Fruit fly (Drosophila melanogaster) whole organism, embryonic: ENCODE measurements around the gene ph-d.

Experiments used
- Bgb ChIP-seq: fragments of 200-800 bp; sonication (Bioruptor generic); IDR thresholded peaks from 2 replicates; pipeline ENCODE4 v1.3.6; 2022; ENCODE audit warnings: missing biosample characterization, missing genetic modification characterization; ENCODE audit not compliant: partially characterized antibody
- CG12391 ChIP-seq: fragments of 200-800 bp; sonication (Bioruptor generic); optimal IDR thresholded peaks from 3 replicates; lab custom pipeline; 2018; ENCODE audit warnings: missing biosample characterization, mild to moderate bottlenecking, missing genetic modification characterization, moderate library complexity
- CG12659 ChIP-seq: fragments of 200-800 bp; sonication (Bioruptor generic); optimal IDR thresholded peaks from 3 replicates; lab custom pipeline; 2017; ENCODE audit warnings: mild to moderate bottlenecking, missing biosample characterization, missing genetic modification reagents, missing genetic modification characterization
- CG14014 ChIP-seq: fragments of 200-800 bp; sonication (Bioruptor generic); IDR thresholded peaks from 2 replicates; pipeline ENCODE4 v1.3.6; 2022; ENCODE audit warnings: missing biosample characterization, missing genetic modification characterization
- CG14860 ChIP-seq: fragments of 200-800 bp; sonication (Bioruptor generic); IDR thresholded peaks from 3 replicates; pipeline ENCODE4 v1.3.6; 2022; ENCODE audit warnings: missing biosample characterization, missing genetic modification characterization; ENCODE audit not compliant: partially characterized antibody
- CG1529 ChIP-seq: fragments of 200-800 bp; sonication (Bioruptor generic); optimal IDR thresholded peaks from 3 replicates; lab custom pipeline; 2018; ENCODE audit warnings: missing biosample characterization, missing genetic modification characterization
- CG1647 ChIP-seq: fragments of 200-800 bp; sonication (Bioruptor generic); optimal IDR thresholded peaks from 3 replicates; lab custom pipeline; 2016; ENCODE audit warnings: missing biosample characterization, missing genetic modification characterization
- CG1832 ChIP-seq: fragments of 200-800 bp; sonication (Bioruptor generic); optimal IDR thresholded peaks from 2 replicates; lab custom pipeline; 2017; ENCODE audit warnings: missing biosample characterization, mild to moderate bottlenecking, missing genetic modification characterization, inconsistent platforms
- CG18476 ChIP-seq: fragments of 200-800 bp; sonication (Bioruptor generic); optimal IDR thresholded peaks from 2 replicates; lab custom pipeline; 2016; ENCODE audit warnings: missing biosample characterization, mild to moderate bottlenecking, missing genetic modification characterization
- CG18619 ChIP-seq: fragments of 200-800 bp; sonication (Bioruptor generic); optimal IDR thresholded peaks from 3 replicates; lab custom pipeline; 2017; ENCODE audit warnings: missing biosample characterization, mild to moderate bottlenecking, missing genetic modification characterization
- CG2202 ChIP-seq: fragments of 200-800 bp; sonication (Bioruptor generic); optimal IDR thresholded peaks from 2 replicates; lab custom pipeline; 2018; ENCODE audit warnings: missing biosample characterization, mild to moderate bottlenecking, missing genetic modification characterization
- CG3407 ChIP-seq: fragments of 200-800 bp; sonication (Bioruptor generic); optimal IDR thresholded peaks from 2 replicates; lab custom pipeline; 2018; ENCODE audit warnings: missing biosample characterization, mild to moderate bottlenecking, missing genetic modification characterization
- CG43689 ChIP-seq: fragments of 200-800 bp; sonication (Bioruptor generic); IDR thresholded peaks from 2 replicates; pipeline ENCODE4 v1.3.6; 2022; ENCODE audit warnings: missing biosample characterization, missing genetic modification characterization
- CG6683 ChIP-seq: fragments of 200-800 bp; sonication (Bioruptor generic); optimal IDR thresholded peaks from 2 replicates; lab custom pipeline; 2017; ENCODE audit warnings: missing biosample characterization, mild to moderate bottlenecking, missing genetic modification characterization, missing genetic modification reagents
- CG7745 ChIP-seq: fragments of 200-800 bp; sonication (Bioruptor generic); optimal IDR thresholded peaks from 2 replicates; lab custom pipeline; 2018; ENCODE audit warnings: missing biosample characterization, mild to moderate bottlenecking, missing genetic modification characterization, moderate library complexity
- CG8089 ChIP-seq: fragments of 200-800 bp; sonication (Bioruptor generic); optimal IDR thresholded peaks from 3 replicates; lab custom pipeline; 2016; ENCODE audit warnings: missing biosample characterization, missing genetic modification characterization
- CG9817 ChIP-seq: fragments of 200-800 bp; sonication (Bioruptor generic); optimal IDR thresholded peaks from 2 replicates; lab custom pipeline; 2018; ENCODE audit warnings: missing biosample characterization, mild to moderate bottlenecking, missing genetic modification characterization, moderate library complexity
- CG9932 ChIP-seq: fragments of 200-800 bp; sonication (Bioruptor generic); IDR thresholded peaks from 2 replicates; pipeline ENCODE4 v1.3.6; 2022; ENCODE audit warnings: missing biosample characterization, missing genetic modification characterization
- Doc2 ChIP-seq: fragments of 200-800 bp; sonication (Bioruptor generic); IDR thresholded peaks from 2 replicates; pipeline ENCODE4 v1.3.6; 2022; ENCODE audit warnings: missing biosample characterization, missing genetic modification characterization
- Fer1 ChIP-seq: fragments of 200-800 bp; sonication (Bioruptor generic); optimal IDR thresholded peaks from 2 replicates; lab custom pipeline; 2017; ENCODE audit warnings: missing biosample characterization, mild to moderate bottlenecking, missing genetic modification characterization
- Fer2 ChIP-seq: fragments of 200-800 bp; sonication (Bioruptor generic); optimal IDR thresholded peaks from 2 replicates; lab custom pipeline; 2018; ENCODE audit warnings: missing biosample characterization, mild to moderate bottlenecking, missing genetic modification characterization, moderate library complexity
- H15 ChIP-seq: fragments of 200-800 bp; sonication (Bioruptor generic); IDR thresholded peaks from 3 replicates; pipeline ENCODE4 v1.3.6; 2022; ENCODE audit warnings: missing biosample characterization, missing genetic modification characterization
- HLH4C ChIP-seq: fragments of 200-800 bp; sonication (Bioruptor generic); IDR thresholded peaks from 3 replicates; pipeline ENCODE4 v1.3.6; 2022; ENCODE audit warnings: missing biosample characterization, missing genetic modification characterization; ENCODE audit not compliant: partially characterized antibody
- HmgD ChIP-seq: fragments of 200-800 bp; sonication (Bioruptor generic); optimal IDR thresholded peaks from 3 replicates; lab custom pipeline; 2016; ENCODE audit warnings: missing biosample characterization, missing genetic modification characterization
- Hmx ChIP-seq: fragments of 200-800 bp; sonication (Bioruptor generic); optimal IDR thresholded peaks from 2 replicates; lab custom pipeline; 2016; ENCODE audit warnings: missing biosample characterization, missing genetic modification characterization
- Max ChIP-seq: fragments of 200-800 bp; sonication (Bioruptor generic); optimal IDR thresholded peaks from 2 replicates; lab custom pipeline; 2016; ENCODE audit warnings: missing biosample characterization, mild to moderate bottlenecking, missing genetic modification characterization
- Nf-YB ChIP-seq: fragments of 200-800 bp; sonication (Bioruptor generic); optimal IDR thresholded peaks from 3 replicates; lab custom pipeline; 2019; ENCODE audit warnings: missing biosample characterization, mild to moderate bottlenecking, missing genetic modification characterization, moderate library complexity
- Rfx ChIP-seq: fragments of 200-800 bp; sonication (Bioruptor generic); IDR thresholded peaks from 2 replicates; pipeline ENCODE4 v1.3.6; 2022; ENCODE audit warnings: missing biosample characterization, missing genetic modification characterization
- Spps ChIP-seq: fragments of 200-800 bp; sonication (Bioruptor generic); optimal IDR thresholded peaks from 2 replicates; lab custom pipeline; 2018; ENCODE audit warnings: missing biosample characterization, mild to moderate bottlenecking, missing genetic modification characterization
- aop ChIP-seq: fragments of 200-800 bp; sonication (Bioruptor generic); IDR thresholded peaks from 2 replicates; pipeline ENCODE4 v1.3.6; 2022; ENCODE audit warnings: missing biosample characterization, missing genetic modification characterization
- ap ChIP-seq: fragments of 200-800 bp; sonication (Bioruptor generic); IDR thresholded peaks from 2 replicates; pipeline ENCODE4 v1.3.6; 2022; ENCODE audit warnings: missing biosample characterization, missing genetic modification characterization
- ara ChIP-seq: fragments of 200-800 bp; sonication (Bioruptor generic); IDR thresholded peaks from 2 replicates; pipeline ENCODE4 v1.3.6; 2022; ENCODE audit warnings: missing biosample characterization, missing genetic modification characterization
- crp ChIP-seq, 2 experiments: fragments of 200-800 bp; sonication (Bioruptor generic); optimal IDR thresholded peaks; 2 replicates in 1 of 2; 3 replicates in 1 of 2; lab custom pipeline; 2017; ENCODE audit warnings: missing biosample characterization in 2 of 2, missing genetic modification characterization in 2 of 2, mild to moderate bottlenecking in 1 of 2, moderate library complexity in 1 of 2
- dan ChIP-seq: fragments of 200-800 bp; sonication (Bioruptor generic); IDR thresholded peaks from 2 replicates; pipeline ENCODE4 v1.3.6; 2022; ENCODE audit warnings: missing biosample characterization, missing genetic modification characterization
- danr ChIP-seq: fragments of 200-800 bp; sonication (Bioruptor generic); IDR thresholded peaks from 2 replicates; pipeline ENCODE4 v1.3.6; 2022; ENCODE audit warnings: missing biosample characterization, missing genetic modification characterization
- dpn ChIP-seq, 2 experiments: fragments of 200-800 bp; sonication (Bioruptor generic); optimal IDR thresholded peaks; 3 replicates each; lab custom pipeline; 2016; ENCODE audit warnings: missing biosample characterization in 2 of 2, missing genetic modification characterization in 2 of 2
- fd64A ChIP-seq: fragments of 200-800 bp; sonication (Bioruptor generic); optimal IDR thresholded peaks from 3 replicates; lab custom pipeline; 2018; ENCODE audit warnings: missing biosample characterization, mild to moderate bottlenecking, missing genetic modification characterization
- fru ChIP-seq: fragments of >200 bp; optimal IDR thresholded peaks from 2 replicates; lab custom pipeline; 2017
- gfzf ChIP-seq: fragments of 200-800 bp; sonication (Bioruptor generic); optimal IDR thresholded peaks from 2 replicates; lab custom pipeline; 2016; ENCODE audit warnings: missing biosample characterization, mild to moderate bottlenecking, missing genetic modification characterization, moderate library complexity
- insv ChIP-seq, 2 experiments: fragments of 200-800 bp; sonication (Bioruptor generic); optimal IDR thresholded peaks; 3 replicates each; lab custom pipeline; 2016 to 2018; ENCODE audit warnings: missing biosample characterization in 2 of 2, missing genetic modification characterization in 2 of 2
- knrl ChIP-seq: fragments of 200-800 bp; sonication (Bioruptor generic); IDR thresholded peaks from 3 replicates; pipeline ENCODE4 v1.3.6; 2022; ENCODE audit warnings: missing biosample characterization, missing genetic modification characterization; ENCODE audit not compliant: partially characterized antibody
- lmd ChIP-seq: fragments of 200-800 bp; sonication (Bioruptor generic); IDR thresholded peaks from 2 replicates; pipeline ENCODE4 v1.3.6; 2022; ENCODE audit warnings: missing biosample characterization, missing genetic modification characterization
- nerfin-2 ChIP-seq: fragments of 200-800 bp; sonication (Bioruptor generic); IDR thresholded peaks from 2 replicates; pipeline ENCODE4 v1.3.6; 2022; ENCODE audit warnings: missing biosample characterization, missing genetic modification characterization; ENCODE audit not compliant: partially characterized antibody
- rib ChIP-seq: fragments of 200-800 bp; sonication (Bioruptor generic); IDR thresholded peaks from 2 replicates; pipeline ENCODE4 v1.3.6; 2022; ENCODE audit warnings: missing biosample characterization, missing genetic modification characterization
- sens ChIP-seq: fragments of 200-800 bp; sonication (Bioruptor generic); peaks from one replicate; lab custom pipeline; 2016; ENCODE audit warnings: missing biosample characterization, missing genetic modification characterization
- shn ChIP-seq: fragments of 200-800 bp; sonication (Bioruptor generic); optimal IDR thresholded peaks from 3 replicates; lab custom pipeline; 2016; ENCODE audit warnings: missing biosample characterization, missing genetic modification characterization
- sna ChIP-seq: fragments of 200-800 bp; sonication (Bioruptor generic); IDR thresholded peaks from 2 replicates; pipeline ENCODE4 v1.3.6; 2022; ENCODE audit warnings: missing biosample characterization, missing genetic modification characterization; ENCODE audit not compliant: partially characterized antibody
- stc ChIP-seq: fragments of 200-800 bp; sonication (Bioruptor generic); IDR thresholded peaks from 2 replicates; pipeline ENCODE4 v1.3.6; 2022; ENCODE audit warnings: missing biosample characterization, missing genetic modification characterization
- trh ChIP-seq: fragments of 200-800 bp; sonication (Bioruptor generic); optimal IDR thresholded peaks from 2 replicates; lab custom pipeline; 2016; ENCODE audit warnings: missing biosample characterization, missing genetic modification characterization
- vfl ChIP-seq: fragments of 200-800 bp; sonication (Bioruptor generic); optimal IDR thresholded peaks from 2 replicates; lab custom pipeline; 2016; ENCODE audit warnings: missing biosample characterization, missing genetic modification characterization

ph-d gene

DNA sequence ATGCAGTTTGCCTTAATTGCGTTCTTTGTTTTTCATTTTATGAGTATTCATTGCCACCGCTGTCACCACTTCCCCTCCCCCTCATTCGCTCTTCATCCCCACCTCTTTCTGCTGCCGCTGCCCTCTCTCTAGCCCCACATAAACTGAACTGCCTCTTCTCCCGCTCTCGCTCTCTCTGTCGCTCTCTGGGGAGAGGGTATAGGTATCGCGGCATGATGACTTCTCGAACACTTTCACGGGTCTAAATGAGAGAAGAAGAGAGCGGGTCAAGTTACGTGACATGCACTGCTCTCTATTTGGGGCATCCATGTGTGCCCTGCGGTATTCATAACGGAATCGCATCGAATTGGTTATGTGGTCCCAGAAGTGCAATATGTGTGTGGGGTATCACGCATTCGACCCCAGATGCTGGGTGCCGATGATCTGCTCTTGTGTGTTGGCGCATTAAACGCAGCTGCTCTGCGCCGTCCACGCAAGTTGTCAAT is 39.4 kb downstream of the ph-d start (continued):
- TF ChIP-seq CG1832 (peak; percentile 7), Fer2 (no peak), CG14014 (GFP tag; lab: Robert Waterston, UW) (peak; percentile 71; the same call in 1 of the 2 replicates), ara (GFP tag; lab: Robert Waterston, UW) (peak; percentile 84), vfl (GFP tag; lab: Kevin White, UChicago) (peak; percentile 17), lmd (GFP tag; lab: Robert Waterston, UW) (peak; percentile 89), sens (peak; percentile 96), shn (GFP tag; lab: Kevin White, UChicago) (peak; percentile 81), Spps (tag; lab: Kevin White, UChicago) (peak; percentile 43), dpn (GFP tag; optimal IDR thresholded peaks at IDR 0.05; lab: Kevin White, UChicago) (peak; percentile 85 to 91), nerfin-2 (GFP tag; lab: Robert Waterston, UW) (no peak), HmgD (GFP tag; lab: Kevin White, UChicago) (peak; percentile 60), Doc2 (GFP tag; lab: Robert Waterston, UW) (0 out of 2 replicates have a peak, but pooled peaks have one; percentile 39), Hmx (GFP tag; lab: Kevin White, UChicago) (no peak), fru (lab: Kevin White, UChicago) (no peak), gfzf (GFP tag; lab: Kevin White, UChicago) (no peak), CG43689 (GFP tag; lab: Robert Waterston, UW) (peak; percentile 71), sna (0 out of 2 replicates have a peak, but pooled peaks have one; percentile 45), HLH4C (GFP tag; lab: Robert Waterston, UW) (no peak; the same call in 2 of the 3 replicates), CG12391 (tag; lab: Kevin White, UChicago) (peak; percentile 85), danr (GFP tag; lab: Robert Waterston, UW) (peak; percentile 55; the same call in 1 of the 2 replicates), Rfx (GFP tag; lab: Robert Waterston, UW) (peak; percentile 83), trh (GFP tag; lab: Kevin White, UChicago) (peak; percentile 25), CG14860 (no peak), knrl (no peak), aop (no peak), CG8089 (GFP tag; lab: Kevin White, UChicago) (peak; percentile 85), CG18476 (GFP tag; lab: Kevin White, UChicago) (peak; percentile 45), CG12659 (GFP tag; lab: Kevin White, UChicago) (peak; percentile 82), stc (peak; percentile 88), fd64A (peak; percentile 61), CG2202 (tag; lab: Kevin White, UChicago) (peak; percentile 71), insv (GFP tag; optimal IDR thresholded peaks at IDR 0.05; lab: Kevin White, UChicago) (no peak), CG1529 (GFP tag; lab: Kevin White, UChicago) (peak; percentile 85), Max (GFP tag; lab: Kevin White, UChicago) (peak; percentile 72), Nf-YB (GFP tag; lab: Kevin White, UChicago) (peak; percentile 67), CG18619 (GFP tag; lab: Kevin White, UChicago) (peak; percentile 76), H15 (GFP tag; lab: Robert Waterston, UW) (peak; percentile 87), Bgb (GFP tag; lab: Robert Waterston, UW) (no peak), CG9932 (GFP tag; lab: Robert Waterston, UW) (peak; percentile 56), CG7745 (tag; lab: Kevin White, UChicago) (no peak), CG3407 (peak; percentile 75), CG6683 (GFP tag; lab: Kevin White, UChicago) (peak; percentile 66), CG1647 (GFP tag; lab: Kevin White, UChicago) (peak; percentile 66), rib (peak; percentile 60; the same call in 1 of the 2 replicates), ap (GFP tag; lab: Robert Waterston, UW) (peak; percentile 82), dan (GFP tag; lab: Robert Waterston, UW) (peak; percentile 42; the same call in 1 of the 2 replicates), Fer1 (GFP tag; lab: Kevin White, UChicago) (peak; percentile 79), CG9817 (peak; percentile 48), crp (GFP tag; optimal IDR thresholded peaks at IDR 0.05; lab: Kevin White, UChicago) (peak in 1 of 2 experiments; percentile 38)
